Worm (Caenorhabditis elegans) whole organism, late embryonic: ENCODE data around the gene W04G3.12.

Experiments used
- F13H6.1 ChIP-seq: sonication (generic microtip); optimal IDR thresholded peaks from 2 replicates; lab custom pipeline; 2016; ENCODE audit warnings: missing genetic modification characterization, missing compliant biosample characterization
- K09A11.1 ChIP-seq: sonication (generic microtip); optimal IDR thresholded peaks from 2 replicates; lab custom pipeline; 2017; ENCODE audit warnings: antibody characterized with exemption, mild to moderate bottlenecking, missing genetic modification characterization, missing compliant biosample characterization; ENCODE audit not compliant: insufficient read depth
- ama-1 ChIP-seq: fragments of 150-350 bp; optimal IDR thresholded peaks from 2 replicates; lab custom pipeline; 2014
- ceh-18 ChIP-seq: sonication (generic microtip); optimal IDR thresholded peaks from 2 replicates; lab custom pipeline; 2016; ENCODE audit warnings: missing genetic modification characterization, missing compliant biosample characterization
- dmd-4 ChIP-seq: sonication (generic microtip); optimal IDR thresholded peaks from 2 replicates; lab custom pipeline; 2016; ENCODE audit warnings: borderline replicate concordance, missing genetic modification characterization, missing compliant biosample characterization
- fkh-10 ChIP-seq: fragments of 150-350 bp; optimal IDR thresholded peaks from 2 replicates; lab custom pipeline; 2014; ENCODE audit warnings: missing biosample characterization, missing genetic modification reagents, missing genetic modification characterization
- hlh-30 ChIP-seq: sonication (generic microtip); optimal IDR thresholded peaks from 2 replicates; lab custom pipeline; 2017; ENCODE audit warnings: antibody characterized with exemption, missing genetic modification characterization, missing compliant biosample characterization; ENCODE audit not compliant: insufficient read depth
- nfya-1 ChIP-seq: sonication (generic microtip); optimal IDR thresholded peaks from 2 replicates; lab custom pipeline; 2017; ENCODE audit warnings: missing genetic modification characterization, mild to moderate bottlenecking, missing compliant biosample characterization, antibody characterized with exemption, moderate library complexity
- nhr-11 ChIP-seq: fragments of 150-350 bp; optimal IDR thresholded peaks from 2 replicates; lab custom pipeline; 2014; ENCODE audit warnings: missing biosample characterization, missing genetic modification characterization
- pag-3 ChIP-seq: sonication (generic microtip); optimal IDR thresholded peaks from 2 replicates; lab custom pipeline; 2016; ENCODE audit warnings: missing compliant biosample characterization, missing genetic modification characterization, borderline replicate concordance
- unc-86 ChIP-seq: sonication (generic microtip); optimal IDR thresholded peaks from 2 replicates; lab custom pipeline; 2016; ENCODE audit warnings: missing genetic modification characterization, missing compliant biosample characterization

DNA sequence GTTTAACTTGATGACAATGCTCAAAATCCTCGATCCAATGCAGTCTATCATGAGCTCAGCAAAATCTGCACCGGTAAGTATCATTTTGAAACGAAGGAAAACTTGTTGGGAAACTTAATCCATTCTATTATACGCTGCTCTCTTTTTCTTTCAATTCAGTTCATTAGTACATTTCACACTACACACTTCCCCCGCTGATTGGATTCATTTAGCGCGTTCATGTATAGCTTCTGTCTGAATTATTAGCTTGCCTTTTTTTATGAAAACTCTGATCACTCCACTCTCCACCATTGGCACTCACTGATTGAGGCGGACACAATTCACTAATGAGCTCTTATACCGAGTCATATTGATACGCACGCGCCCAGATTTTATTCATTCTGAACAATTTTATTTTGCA is 38.4 kb downstream of the W04G3.12 start:
- TF ChIP-seq ama-1 (lab: Kevin White, UChicago) = no peak
- no peak for TF ChIP-seq dmd-4 (tag; lab: Kevin White, UChicago)
- no peak for TF ChIP-seq ceh-18
- TF ChIP-seq nfya-1 = no peak
- no peak for TF ChIP-seq nhr-11
- no peak for TF ChIP-seq fkh-10 (GFP tag; lab: Kevin White, UChicago)
- TF ChIP-seq hlh-30 = no peak
- TF ChIP-seq pag-3 (tag; lab: Kevin White, UChicago) = no peak
- TF ChIP-seq unc-86 = no peak
- TF ChIP-seq K09A11.1 (tag; lab: Kevin White, UChicago) = no peak
- TF ChIP-seq F13H6.1 (tag; lab: Kevin White, UChicago) = no peak
